Worm (Caenorhabditis elegans): ENCODE data around the gene C05D11.5.
A peak's percentile ranks its signal among the peaks of the same experiment; 100 is the strongest.

DNA sequence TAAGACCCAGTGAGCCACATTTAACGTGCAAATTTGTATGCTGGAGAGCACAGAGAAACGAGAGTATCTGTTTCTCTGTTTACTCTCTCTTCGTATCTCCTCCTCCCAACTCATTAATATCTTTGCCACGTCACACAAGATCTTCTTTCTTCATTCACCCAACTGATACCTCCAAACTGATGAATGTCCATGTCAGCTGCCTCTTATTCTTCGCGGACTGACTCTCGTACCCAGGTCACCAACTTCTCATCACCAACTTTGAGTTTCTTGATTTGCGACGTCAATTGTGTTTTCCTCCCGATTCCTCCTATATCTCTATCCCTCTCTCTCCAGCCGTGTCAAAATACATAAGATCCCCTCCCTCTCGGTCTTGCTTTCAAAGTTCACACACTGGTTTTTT is 9.5 kb downstream of the C05D11.5 start:
- TF ChIP-seq lin-13 (GFP tag; optimal IDR thresholded peaks at IDR 0.05): peak; percentile 60
- TF ChIP-seq nhr-28 (tag; optimal IDR thresholded peaks at IDR 0.05): no peak
- no peak for TF ChIP-seq egl-27 (tag; optimal IDR thresholded peaks at IDR 0.05)
- peak; percentile 32 for TF ChIP-seq nhr-47 (tag; optimal IDR thresholded peaks at IDR 0.05)
- TF ChIP-seq ama-1 (optimal IDR thresholded peaks at IDR 0.05): no peak

Data from whole organism, L1 larva.